Fruit fly (Drosophila melanogaster): Measurements from ENCODE around the gene CG42470.

The CG42470 gene

dm6 chr2L:11735975-11736374 lies 17.4 kb downstream of the CG42470 start (continued):
- TF ChIP-seq ERR (GFP tag; optimal IDR thresholded peaks at IDR 0.05) (no peak), disco-r (GFP tag; optimal IDR thresholded peaks at IDR 0.05) (no peak), HLH54F (GFP tag; optimal IDR thresholded peaks at IDR 0.05) (no peak), chinmo (GFP tag; IDR thresholded peaks at IDR 0.05; ENCODE audit: partially characterized antibody) (no peak), CG12071 (GFP tag; optimal IDR thresholded peaks at IDR 0.05) (peak; percentile 50), aop (GFP tag; IDR thresholded peaks at IDR 0.05) (no peak), Dll (GFP tag; IDR thresholded peaks at IDR 0.05; ENCODE audit: partially characterized antibody) (no peak), CG2202 (tag; optimal IDR thresholded peaks at IDR 0.05) (no peak), Usf (GFP tag; optimal IDR thresholded peaks at IDR 0.05) (no peak), fd64A (GFP tag; optimal IDR thresholded peaks at IDR 0.05) (no peak), CG2129 (GFP tag; IDR thresholded peaks at IDR 0.05; ENCODE audit: partially characterized antibody) (no peak), Elba2 (GFP tag; optimal IDR thresholded peaks at IDR 0.05) (no peak), kah (GFP tag; optimal IDR thresholded peaks at IDR 0.05) (peak; percentile 4), shn (GFP tag; optimal IDR thresholded peaks at IDR 0.05) (no peak), tx (GFP tag; optimal IDR thresholded peaks at IDR 0.05) (no peak), CG10565 (GFP tag; optimal IDR thresholded peaks at IDR 0.05) (no peak), Fer2 (tag; optimal IDR thresholded peaks at IDR 0.05) (peak; percentile 21), ham (GFP tag; IDR thresholded peaks at IDR 0.05) (no peak), crc (GFP tag; optimal IDR thresholded peaks at IDR 0.05) (no peak), vfl (GFP tag; optimal IDR thresholded peaks at IDR 0.05) (no peak), cg (GFP tag; optimal IDR thresholded peaks at IDR 0.05) (no peak), psq (GFP tag; optimal IDR thresholded peaks at IDR 0.05) (no peak), CG30403 (GFP tag; optimal IDR thresholded peaks at IDR 0.05) (no peak), dpn (GFP tag; optimal IDR thresholded peaks at IDR 0.05) (no peak), CG11456 (GFP tag; IDR thresholded peaks at IDR 0.05) (no peak), mirr (GFP tag; optimal IDR thresholded peaks at IDR 0.05) (peak; percentile 37), lab (GFP tag; optimal IDR thresholded peaks at IDR 0.05) (peak; percentile 39), cwo (GFP tag; optimal IDR thresholded peaks at IDR 0.05) (no peak), az2 (GFP tag; optimal IDR thresholded peaks at IDR 0.05) (no peak), ken (GFP tag; IDR thresholded peaks at IDR 0.05) (no peak), so (GFP tag; IDR thresholded peaks at IDR 0.05) (0 out of 3 replicates have a peak, but pooled peaks have one; percentile 23), grau (tag; optimal IDR thresholded peaks at IDR 0.05) (no peak), B-H1 (GFP tag; IDR thresholded peaks at IDR 0.05) (no peak), CG15514 (GFP tag; optimal IDR thresholded peaks at IDR 0.05) (peak; percentile 30), CG3838 (GFP tag; optimal IDR thresholded peaks at IDR 0.05) (no peak), danr (GFP tag; IDR thresholded peaks at IDR 0.05) (no peak), Asciz (GFP tag; optimal IDR thresholded peaks at IDR 0.05) (peak; percentile 43), Meics (GFP tag; optimal IDR thresholded peaks at IDR 0.05) (peak; percentile 24), C15 (GFP tag; IDR thresholded peaks at IDR 0.05) (no peak), CG42726 (GFP tag; IDR thresholded peaks at IDR 0.05; ENCODE audit: partially characterized antibody) (no peak), jumu (GFP tag; optimal IDR thresholded peaks at IDR 0.05) (no peak), tap (tag; optimal IDR thresholded peaks at IDR 0.05) (peak; percentile 42), scrt (GFP tag; optimal IDR thresholded peaks at IDR 0.05) (no peak), al (GFP tag; IDR thresholded peaks at IDR 0.05) (no peak), dysf (GFP tag; IDR thresholded peaks at IDR 0.05) (no peak), CG7357 (GFP tag; IDR thresholded peaks at IDR 0.05) (no peak), schlank (tag; optimal IDR thresholded peaks at IDR 0.05) (peak; percentile 10), HLH4C (GFP tag; IDR thresholded peaks at IDR 0.05; ENCODE audit: partially characterized antibody) (no peak), crol (GFP tag; IDR thresholded peaks at IDR 0.05) (no peak), CG31224 (GFP tag; IDR thresholded peaks at IDR 0.05) (no peak), CG11696 (GFP tag; IDR thresholded peaks at IDR 0.05) (0 out of 2 replicates have a peak, but pooled peaks have one; percentile 27), E2f1 (GFP tag; IDR thresholded peaks at IDR 0.05) (no peak)

All from whole organism, embryonic.